Fruit fly (Drosophila melanogaster): ENCODE measurements around the gene ND-39.

ND-39 gene

dm6 chr3L:20494780-20495591 lies 3.1 kb downstream of the ND-39 start, which contains the start of gene ZnT77C:
Gene ZnT77C (minus strand): TSS chr3L:20494921.
- TF ChIP-seq Smox (GFP tag; optimal IDR thresholded peaks at IDR 0.05) (no peak), Sox14 (GFP tag; optimal IDR thresholded peaks at IDR 0.05) (peak; percentile 5), Ets96B (tag; optimal IDR thresholded peaks at IDR 0.05) (no peak), CG10631 (GFP tag; optimal IDR thresholded peaks at IDR 0.05) (no peak), spab (GFP tag; optimal IDR thresholded peaks at IDR 0.05) (no peak), vri (GFP tag; optimal IDR thresholded peaks at IDR 0.05) (peak; percentile 83), Eip78C (GFP tag) (peak; percentile 37), Hr38 (GFP tag; optimal IDR thresholded peaks at IDR 0.05) (no peak)

dm6 chr3L:20497124-20497996 lies 5.5 kb downstream of the ND-39 start, which contains the start of gene CG32425:
Gene CG32425 (plus strand): TSS chr3L:20497323.
- peak; percentile 54 for TF ChIP-seq CG6854 (GFP tag; optimal IDR thresholded peaks at IDR 0.05)
- TF ChIP-seq Hr38 (GFP tag; optimal IDR thresholded peaks at IDR 0.05): no peak
- no peak for TF ChIP-seq dsx (GFP tag; optimal IDR thresholded peaks at IDR 0.05; ENCODE audit: poor library complexity, severe bottlenecking)
- no peak for TF ChIP-seq CG8632 (GFP tag; optimal IDR thresholded peaks at IDR 0.05)
- peak; percentile 94 for TF ChIP-seq CG1621 (tag; optimal IDR thresholded peaks at IDR 0.05)
- TF ChIP-seq Smox (GFP tag; optimal IDR thresholded peaks at IDR 0.05): no peak
- TF ChIP-seq Eip78C (GFP tag): peak; percentile 37
- no peak for TF ChIP-seq salr (GFP tag; optimal IDR thresholded peaks at IDR 0.05)
- TF ChIP-seq Ets96B (tag; optimal IDR thresholded peaks at IDR 0.05): no peak
- TF ChIP-seq spab (GFP tag; optimal IDR thresholded peaks at IDR 0.05): no peak
- TF ChIP-seq vri (GFP tag; optimal IDR thresholded peaks at IDR 0.05): peak; percentile 88
- no peak for TF ChIP-seq Ets21C (GFP tag; optimal IDR thresholded peaks at IDR 0.05)
- no peak for TF ChIP-seq fd59A (GFP tag; optimal IDR thresholded peaks at IDR 0.05)
- no peak for TF ChIP-seq Sox102F (GFP tag; optimal IDR thresholded peaks at IDR 0.05)
- TF ChIP-seq CG3919 (GFP tag; optimal IDR thresholded peaks at IDR 0.05): no peak
- no peak for TF ChIP-seq CG15336 (GFP tag; IDR thresholded peaks at IDR 0.05)
- no peak for TF ChIP-seq fd85E (GFP tag; optimal IDR thresholded peaks at IDR 0.05)
- peak; percentile 12 for TF ChIP-seq Hr4 (GFP tag; optimal IDR thresholded peaks at IDR 0.05)
- no peak for TF ChIP-seq CG16779 (tag; optimal IDR thresholded peaks at IDR 0.05)
- TF ChIP-seq CG11762 (GFP tag; optimal IDR thresholded peaks at IDR 0.05; ENCODE audit: insufficient read depth): no peak
- TF ChIP-seq Eip75B (GFP tag; optimal IDR thresholded peaks at IDR 0.05): peak; percentile 33
- TF ChIP-seq Sox14 (GFP tag; optimal IDR thresholded peaks at IDR 0.05): peak; percentile 8
- TF ChIP-seq fkh (GFP tag; optimal IDR thresholded peaks at IDR 0.05): peak; percentile 47
- no peak for TF ChIP-seq CG31627 (GFP tag; optimal IDR thresholded peaks at IDR 0.05)
- TF ChIP-seq OdsH (GFP tag; optimal IDR thresholded peaks at IDR 0.05): no peak
- no peak for TF ChIP-seq CG10631 (GFP tag; optimal IDR thresholded peaks at IDR 0.05)
- TF ChIP-seq achi (GFP tag; optimal IDR thresholded peaks at IDR 0.05): no peak
- TF ChIP-seq Gug (GFP tag; IDR thresholded peaks at IDR 0.05): no peak
- TF ChIP-seq esn (GFP tag; optimal IDR thresholded peaks at IDR 0.05): no peak
- TF ChIP-seq CG11294 (GFP tag; IDR thresholded peaks at IDR 0.05): no peak
- no peak for TF ChIP-seq pdm3 (GFP tag; optimal IDR thresholded peaks at IDR 0.05)
- no peak for TF ChIP-seq CG32006 (GFP tag; optimal IDR thresholded peaks at IDR 0.05)
- no peak for TF ChIP-seq CG11902 (GFP tag; optimal IDR thresholded peaks at IDR 0.05)
- TF ChIP-seq CG10669 (GFP tag; optimal IDR thresholded peaks at IDR 0.05): no peak
- no peak for TF ChIP-seq CG9139 (GFP tag; optimal IDR thresholded peaks at IDR 0.05)
- no peak for TF ChIP-seq net (GFP tag; optimal IDR thresholded peaks at IDR 0.05)
- no peak for TF ChIP-seq ss (GFP tag; optimal IDR thresholded peaks at IDR 0.05)
- TF ChIP-seq CG6276 (GFP tag; optimal IDR thresholded peaks at IDR 0.05): no peak
- no peak for TF ChIP-seq CG3032 (tag; optimal IDR thresholded peaks at IDR 0.05)
- no peak for TF ChIP-seq topi (GFP tag; optimal IDR thresholded peaks at IDR 0.05)
- TF ChIP-seq svp (GFP tag): no peak
- TF ChIP-seq CG6808 (GFP tag; optimal IDR thresholded peaks at IDR 0.05): peak; percentile 30
- no peak for TF ChIP-seq lz (GFP tag; optimal IDR thresholded peaks at IDR 0.05)
- no peak for TF ChIP-seq CG7368 (GFP tag; optimal IDR thresholded peaks at IDR 0.05)
- no peak for TF ChIP-seq CG8319 (GFP tag; optimal IDR thresholded peaks at IDR 0.05)
